Worm (Caenorhabditis elegans) whole organism, early embryonic: Measurements from ENCODE around the gene F35G2.1.
"Not testable (repeated sequence)": the region's sequence is repeated elsewhere in the genome, so short reads cannot be mapped to it uniquely, and the experiment has no call there.

Experiments
- B0310.2 ChIP-seq: sonication (generic microtip); optimal IDR thresholded peaks from 2 replicates; lab custom pipeline; 2016; ENCODE audit warnings: mild to moderate bottlenecking, missing genetic modification characterization, missing compliant biosample characterization
- aly-1 ChIP-seq: sonication (generic microtip); optimal IDR thresholded peaks from 2 replicates; lab custom pipeline; 2016; ENCODE audit warnings: missing genetic modification characterization, missing compliant biosample characterization
- flt-1 ChIP-seq: fragments of 200-800 bp; sonication (Bioruptor generic); IDR thresholded peaks from 2 replicates; pipeline ENCODE4 v1.3.6; 2022; ENCODE audit warnings: missing genetic modification characterization, missing compliant biosample characterization
- pes-1 ChIP-seq: fragments of 200-800 bp; sonication (Bioruptor generic); IDR thresholded peaks from 2 replicates; pipeline ENCODE4 v1.3.6; 2022; ENCODE audit warnings: missing genetic modification reagents, missing genetic modification characterization, missing compliant biosample characterization
- scrt-1 ChIP-seq: fragments of 200-800 bp; sonication (Bioruptor generic); IDR thresholded peaks from 2 replicates; pipeline ENCODE4 v1.3.6; 2022; ENCODE audit warnings: missing genetic modification characterization, missing compliant biosample characterization

DNA sequence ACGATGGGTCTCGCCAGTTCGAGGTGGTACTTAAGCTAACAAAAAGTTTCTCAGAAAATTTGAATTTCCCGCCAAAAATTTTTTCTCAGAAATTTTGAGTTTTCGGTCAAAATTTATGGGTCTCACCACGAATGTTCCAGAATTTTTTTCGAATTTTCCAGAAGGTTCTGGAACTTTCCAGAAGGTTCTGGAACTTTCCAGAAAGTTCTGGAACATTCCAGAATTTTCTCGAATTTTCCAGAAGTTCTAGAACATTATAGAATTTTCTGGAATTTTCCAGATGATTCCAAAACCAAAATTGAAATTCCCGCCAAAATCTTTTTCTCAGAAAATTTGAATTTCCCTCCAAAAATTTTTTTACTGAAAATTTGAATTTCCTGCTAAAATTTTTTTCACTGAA lies 47.2 kb upstream of the F35G2.1 start:
- TF ChIP-seq pes-1 (GFP tag; lab: Robert Waterston, UW) (peak; percentile 52; the same call in 1 of the 2 replicates), flt-1 (GFP tag; lab: Robert Waterston, UW) (peak; percentile 29; the same call in 1 of the 2 replicates)
- TF ChIP-seq scrt-1 (GFP tag; lab: Robert Waterston, UW); aly-1 (tag; lab: Kevin White, UChicago); B0310.2 (tag; lab: Kevin White, UChicago): not testable (repeated sequence)
